Fruit fly (Drosophila melanogaster): ENCODE results near the gene CG42827.

Gene CG42827

dm6 chr3R:23355829-23356738, 16.6 kb upstream of the CG42827 start, which contains the start of the genes ATPsynCF6 and Sec13:
Gene ATPsynCF6 (minus strand): TSS chr3R:23356064.
Gene Sec13 (plus strand): TSS chr3R:23356278.
- TF ChIP-seq Dll (optimal IDR thresholded peaks at IDR 0.05) (no peak), pan (optimal IDR thresholded peaks at IDR 0.05) (no peak), usp (GFP tag; optimal IDR thresholded peaks at IDR 0.05) (no peak), CG8478 (optimal IDR thresholded peaks at IDR 0.05) (no peak), psq (optimal IDR thresholded peaks at IDR 0.05) (no peak), EcR (GFP tag; optimal IDR thresholded peaks at IDR 0.05) (no peak)

- no peak for TF ChIP-seq CG8478 (optimal IDR thresholded peaks at IDR 0.05)
- no peak for TF ChIP-seq Dll (optimal IDR thresholded peaks at IDR 0.05)
- TF ChIP-seq usp (GFP tag; optimal IDR thresholded peaks at IDR 0.05), result no peak
- TF ChIP-seq psq (optimal IDR thresholded peaks at IDR 0.05), result no peak
- peak; percentile 86 for TF ChIP-seq pan (optimal IDR thresholded peaks at IDR 0.05)
- no peak for TF ChIP-seq EcR (GFP tag; optimal IDR thresholded peaks at IDR 0.05)
Observed at dm6 chr3R:23356920-23357386, 15.8 kb upstream of the CG42827 start.

- TF ChIP-seq usp (GFP tag; optimal IDR thresholded peaks at IDR 0.05), result no peak
- no peak for TF ChIP-seq CG8478 (optimal IDR thresholded peaks at IDR 0.05)
- TF ChIP-seq psq (optimal IDR thresholded peaks at IDR 0.05), result no peak
- no peak for TF ChIP-seq Dll (optimal IDR thresholded peaks at IDR 0.05)
- no peak for TF ChIP-seq pan (optimal IDR thresholded peaks at IDR 0.05)
- no peak for TF ChIP-seq EcR (GFP tag; optimal IDR thresholded peaks at IDR 0.05)
Observed at dm6 chr3R:23358565-23359138, 14.1 kb upstream of the CG42827 start, which contains the start of gene RpS3. Gene RpS3 (plus strand): TSS chr3R:23358812.

- TF ChIP-seq Dll (optimal IDR thresholded peaks at IDR 0.05), result no peak
- TF ChIP-seq pan (optimal IDR thresholded peaks at IDR 0.05), result no peak
- no peak for TF ChIP-seq usp (GFP tag; optimal IDR thresholded peaks at IDR 0.05)
- TF ChIP-seq CG8478 (optimal IDR thresholded peaks at IDR 0.05), result no peak
- no peak for TF ChIP-seq EcR (GFP tag; optimal IDR thresholded peaks at IDR 0.05)
- TF ChIP-seq psq (optimal IDR thresholded peaks at IDR 0.05), result no peak
Observed at dm6 chr3R:23359420-23359819, 13.3 kb upstream of the CG42827 start.

dm6 chr3R:23360356-23360755, 12.4 kb upstream of the CG42827 start:
- TF ChIP-seq usp (GFP tag; optimal IDR thresholded peaks at IDR 0.05) (no peak), CG8478 (optimal IDR thresholded peaks at IDR 0.05) (no peak), EcR (GFP tag; optimal IDR thresholded peaks at IDR 0.05) (no peak), Dll (optimal IDR thresholded peaks at IDR 0.05) (no peak), pan (optimal IDR thresholded peaks at IDR 0.05) (no peak), psq (optimal IDR thresholded peaks at IDR 0.05) (no peak)

- TF ChIP-seq CG8478 (optimal IDR thresholded peaks at IDR 0.05) (no peak), Dll (optimal IDR thresholded peaks at IDR 0.05) (no peak), EcR (GFP tag; optimal IDR thresholded peaks at IDR 0.05) (no peak), pan (optimal IDR thresholded peaks at IDR 0.05) (peak; percentile 91), psq (optimal IDR thresholded peaks at IDR 0.05) (no peak), usp (GFP tag; optimal IDR thresholded peaks at IDR 0.05) (no peak)
Observed at dm6 chr3R:23363515-23364124, 9.1 kb upstream of the CG42827 start, which contains the start of gene CG4408. Gene CG4408 (minus strand): TSS chr3R:23363574.

- TF ChIP-seq usp (GFP tag; optimal IDR thresholded peaks at IDR 0.05) (no peak), Dll (optimal IDR thresholded peaks at IDR 0.05) (no peak), pan (optimal IDR thresholded peaks at IDR 0.05) (no peak), CG8478 (optimal IDR thresholded peaks at IDR 0.05) (no peak), EcR (GFP tag; optimal IDR thresholded peaks at IDR 0.05) (no peak), psq (optimal IDR thresholded peaks at IDR 0.05) (no peak)
Observed at dm6 chr3R:23365028-23365427, 7.7 kb upstream of the CG42827 start.

dm6 chr3R:23367540-23367939, 5.2 kb upstream of the CG42827 start:
- TF ChIP-seq EcR (GFP tag; optimal IDR thresholded peaks at IDR 0.05) (no peak), Dll (optimal IDR thresholded peaks at IDR 0.05) (no peak), CG8478 (optimal IDR thresholded peaks at IDR 0.05) (no peak), pan (optimal IDR thresholded peaks at IDR 0.05) (no peak), usp (GFP tag; optimal IDR thresholded peaks at IDR 0.05) (no peak)

- TF ChIP-seq pan (optimal IDR thresholded peaks at IDR 0.05) (no peak), usp (GFP tag; optimal IDR thresholded peaks at IDR 0.05) (no peak), Dll (optimal IDR thresholded peaks at IDR 0.05) (no peak), EcR (GFP tag; optimal IDR thresholded peaks at IDR 0.05) (no peak), psq (optimal IDR thresholded peaks at IDR 0.05) (no peak), CG8478 (optimal IDR thresholded peaks at IDR 0.05) (no peak)
Observed at dm6 chr3R:23368235-23368634, 4.5 kb upstream of the CG42827 start.

- no peak for TF ChIP-seq usp (GFP tag; optimal IDR thresholded peaks at IDR 0.05)
- TF ChIP-seq Dll (optimal IDR thresholded peaks at IDR 0.05), result no peak
- TF ChIP-seq pan (optimal IDR thresholded peaks at IDR 0.05), result no peak
- TF ChIP-seq CG8478 (optimal IDR thresholded peaks at IDR 0.05), result no peak
- no peak for TF ChIP-seq psq (optimal IDR thresholded peaks at IDR 0.05)
- no peak for TF ChIP-seq EcR (GFP tag; optimal IDR thresholded peaks at IDR 0.05)
Observed at dm6 chr3R:23373403-23373802, 679 bp downstream of the CG42827 start, which contains the start of gene CG42828. Gene CG42828 (plus strand): TSS chr3R:23373703.

- TF ChIP-seq pan (optimal IDR thresholded peaks at IDR 0.05) (no peak), EcR (GFP tag; optimal IDR thresholded peaks at IDR 0.05) (no peak), psq (optimal IDR thresholded peaks at IDR 0.05) (no peak), usp (GFP tag; optimal IDR thresholded peaks at IDR 0.05) (no peak), CG8478 (optimal IDR thresholded peaks at IDR 0.05) (no peak), Dll (optimal IDR thresholded peaks at IDR 0.05) (no peak)
Observed at dm6 chr3R:23374290-23374689, 1.6 kb downstream of the CG42827 start.

All from whole organism.